Fruit fly (Drosophila melanogaster) whole organism, embryonic: ENCODE results near the gene KP78b.

ENCODE experiments used
- Awh ChIP-seq: fragments of 200-800 bp; sonication (Bioruptor generic); IDR thresholded peaks from 2 replicates; pipeline ENCODE4, ENCODE4 v1.3.6; 2022; ENCODE audit warnings: missing biosample characterization, missing genetic modification characterization
- Bdp1 ChIP-seq: fragments of 200-800 bp; sonication (Bioruptor generic); optimal IDR thresholded peaks from 3 replicates; lab custom pipeline; 2016; ENCODE audit warnings: missing biosample characterization, missing genetic modification characterization
- Bgb ChIP-seq: fragments of 200-800 bp; sonication (Bioruptor generic); IDR thresholded peaks from 2 replicates; pipeline ENCODE4 v1.3.6; 2022; ENCODE audit warnings: missing biosample characterization, missing genetic modification characterization; ENCODE audit not compliant: partially characterized antibody
- C15 ChIP-seq: fragments of 200-800 bp; sonication (Bioruptor generic); IDR thresholded peaks from 3 replicates; pipeline ENCODE4 v1.3.6; 2022; ENCODE audit warnings: missing biosample characterization, missing genetic modification characterization
- CG12071 ChIP-seq: fragments of 200-800 bp; sonication (Bioruptor generic); optimal IDR thresholded peaks from 3 replicates; lab custom pipeline; 2018; ENCODE audit warnings: missing biosample characterization, mild to moderate bottlenecking, missing genetic modification characterization
- CG12155 ChIP-seq: fragments of 200-800 bp; sonication (Bioruptor generic); optimal IDR thresholded peaks from 3 replicates; lab custom pipeline; 2016; ENCODE audit warnings: missing biosample characterization, missing genetic modification characterization
- CG14441 ChIP-seq: fragments of 200-800 bp; sonication (Bioruptor generic); IDR thresholded peaks from 2 replicates; pipeline ENCODE4 v1.3.6; 2022; ENCODE audit warnings: missing biosample characterization, missing genetic modification characterization
- CG15514 ChIP-seq: fragments of 200-800 bp; sonication (Bioruptor generic); optimal IDR thresholded peaks from 3 replicates; lab custom pipeline; 2017; ENCODE audit warnings: missing biosample characterization, missing genetic modification characterization, mild to moderate bottlenecking, moderate library complexity, missing genetic modification reagents
- CG17912 ChIP-seq: fragments of 200-800 bp; sonication (Bioruptor generic); optimal IDR thresholded peaks from 2 replicates; lab custom pipeline; 2018; ENCODE audit warnings: missing biosample characterization, mild to moderate bottlenecking, missing genetic modification characterization
- CG2116 ChIP-seq: fragments of 200-800 bp; sonication (Bioruptor generic); optimal IDR thresholded peaks from 3 replicates; lab custom pipeline; 2018; ENCODE audit warnings: missing biosample characterization, mild to moderate bottlenecking, missing genetic modification characterization
- CG2875 ChIP-seq: fragments of 200-800 bp; sonication (Bioruptor generic); optimal IDR thresholded peaks from 2 replicates; lab custom pipeline; 2017; ENCODE audit warnings: missing biosample characterization, mild to moderate bottlenecking, missing genetic modification characterization, missing genetic modification reagents
- CG30431 ChIP-seq: fragments of 200-800 bp; sonication (Bioruptor generic); optimal IDR thresholded peaks from 2 replicates; lab custom pipeline; 2017; ENCODE audit warnings: missing biosample characterization, missing genetic modification characterization
- CG32532 ChIP-seq: fragments of 200-800 bp; sonication (Bioruptor generic); IDR thresholded peaks from 2 replicates; pipeline ENCODE4 v1.3.6; 2022; ENCODE audit warnings: missing biosample characterization, missing genetic modification characterization
- CG32772 ChIP-seq: fragments of 200-800 bp; sonication (Bioruptor generic); IDR thresholded peaks from 2 replicates; pipeline ENCODE4 v1.3.6; 2022; ENCODE audit warnings: missing biosample characterization, missing genetic modification characterization
- CG3407 ChIP-seq: fragments of 200-800 bp; sonication (Bioruptor generic); optimal IDR thresholded peaks from 2 replicates; lab custom pipeline; 2018; ENCODE audit warnings: missing biosample characterization, mild to moderate bottlenecking, missing genetic modification characterization
- CG3726 ChIP-seq: fragments of 200-800 bp; sonication (Bioruptor generic); IDR thresholded peaks from 3 replicates; pipeline ENCODE4, ENCODE4 v1.3.6; 2022; ENCODE audit warnings: missing biosample characterization, missing genetic modification characterization
- CG4424 ChIP-seq: fragments of 200-800 bp; sonication (Bioruptor generic); optimal IDR thresholded peaks from 3 replicates; lab custom pipeline; 2016; ENCODE audit warnings: missing biosample characterization, missing genetic modification characterization
- CG6654 ChIP-seq: fragments of 200-800 bp; sonication (Bioruptor generic); optimal IDR thresholded peaks from 2 replicates; lab custom pipeline; 2017; ENCODE audit warnings: missing biosample characterization, mild to moderate bottlenecking, missing genetic modification characterization
- CG6765 ChIP-seq: fragments of 200-800 bp; sonication (Bioruptor generic); optimal IDR thresholded peaks from 3 replicates; lab custom pipeline; 2017; ENCODE audit warnings: missing biosample characterization, mild to moderate bottlenecking, missing genetic modification characterization
- CG6854 ChIP-seq: fragments of 200-800 bp; sonication (Bioruptor generic); optimal IDR thresholded peaks from 3 replicates; lab custom pipeline; 2017; ENCODE audit warnings: missing biosample characterization, mild to moderate bottlenecking, missing genetic modification characterization
- CG7271 ChIP-seq: fragments of 200-800 bp; sonication (Bioruptor generic); optimal IDR thresholded peaks from 2 replicates; lab custom pipeline; 2018; ENCODE audit warnings: missing biosample characterization, mild to moderate bottlenecking, missing genetic modification characterization, moderate library complexity
- D19A ChIP-seq: fragments of 200-800 bp; optimal IDR thresholded peaks from 3 replicates; lab custom pipeline; 2019; ENCODE audit warnings: missing biosample characterization, mild to moderate bottlenecking, missing genetic modification characterization, moderate library complexity
- HHEX ChIP-seq: fragments of 200-800 bp; sonication (Bioruptor generic); optimal IDR thresholded peaks from 3 replicates; lab custom pipeline; 2017; ENCODE audit warnings: missing biosample characterization, mild to moderate bottlenecking, missing genetic modification characterization, missing genetic modification reagents
- Hmr ChIP-seq: fragments of 200-800 bp; sonication (Bioruptor generic); optimal IDR thresholded peaks from 3 replicates; lab custom pipeline; 2017; ENCODE audit warnings: mild to moderate bottlenecking, missing biosample characterization, missing genetic modification reagents, missing genetic modification characterization
- Jarid2 ChIP-seq: fragments of 200-800 bp; sonication (Bioruptor generic); optimal IDR thresholded peaks from 3 replicates; lab custom pipeline; 2017; ENCODE audit warnings: mild to moderate bottlenecking, missing biosample characterization, missing genetic modification reagents, missing genetic modification characterization
- Lpt ChIP-seq: fragments of >200 bp; optimal IDR thresholded peaks from 2 replicates; lab custom pipeline; 2018; ENCODE audit warnings: missing biosample characterization, missing genetic modification characterization
- Meics ChIP-seq: fragments of 200-800 bp; sonication (Bioruptor generic); optimal IDR thresholded peaks from 2 replicates; lab custom pipeline; 2017; ENCODE audit warnings: missing biosample characterization, mild to moderate bottlenecking, missing genetic modification characterization
- Nf-YC ChIP-seq: fragments of 200-800 bp; optimal IDR thresholded peaks from 3 replicates; lab custom pipeline; 2019; ENCODE audit warnings: missing biosample characterization, mild to moderate bottlenecking, missing genetic modification characterization, moderate library complexity
- Opbp ChIP-seq: fragments of 200-800 bp; sonication (Bioruptor generic); IDR thresholded peaks from 3 replicates; pipeline ENCODE4 v1.3.6; 2022; ENCODE audit warnings: missing biosample characterization, missing genetic modification characterization; ENCODE audit not compliant: partially characterized antibody
- Optix ChIP-seq: fragments of 200-800 bp; sonication (Bioruptor generic); IDR thresholded peaks from 3 replicates; pipeline ENCODE4 v1.3.6; 2022; ENCODE audit warnings: missing biosample characterization, missing genetic modification characterization
- TFAM ChIP-seq: fragments of 200-800 bp; sonication (Bioruptor generic); optimal IDR thresholded peaks from 2 replicates; lab custom pipeline; 2017; ENCODE audit warnings: missing biosample characterization, missing genetic modification characterization, inconsistent platforms
- Taf1 ChIP-seq: fragments of 200-800 bp; sonication (Bioruptor generic); IDR thresholded peaks from 2 replicates; pipeline ENCODE4 v1.3.6; 2022; ENCODE audit warnings: missing biosample characterization, missing genetic modification characterization
- ara ChIP-seq: fragments of 200-800 bp; sonication (Bioruptor generic); IDR thresholded peaks from 2 replicates; pipeline ENCODE4 v1.3.6; 2022; ENCODE audit warnings: missing biosample characterization, missing genetic modification characterization
- ase ChIP-seq: fragments of 200-800 bp; sonication (Bioruptor generic); IDR thresholded peaks from 3 replicates; pipeline ENCODE4 v1.3.6; 2022; ENCODE audit warnings: missing biosample characterization, missing genetic modification characterization
- ato ChIP-seq: fragments of 200-800 bp; sonication (Bioruptor generic); IDR thresholded peaks from 2 replicates; pipeline ENCODE4 v1.3.6; 2022; ENCODE audit warnings: missing biosample characterization, missing genetic modification characterization; ENCODE audit not compliant: partially characterized antibody
- bigmax ChIP-seq: fragments of 200-800 bp; sonication (Bioruptor generic); optimal IDR thresholded peaks from 2 replicates; lab custom pipeline; 2018; ENCODE audit warnings: missing biosample characterization, mild to moderate bottlenecking, missing genetic modification characterization
- chinmo ChIP-seq: fragments of 200-800 bp; sonication (Bioruptor generic); IDR thresholded peaks from 4 replicates; pipeline ENCODE4 v1.3.6; 2022; ENCODE audit warnings: missing biosample characterization, missing genetic modification characterization; ENCODE audit not compliant: partially characterized antibody
- ci ChIP-seq: fragments of 200-800 bp; sonication (Bioruptor generic); IDR thresholded peaks from 3 replicates; pipeline ENCODE4 v1.3.6; 2022; ENCODE audit warnings: missing biosample characterization, missing genetic modification characterization
- danr ChIP-seq: fragments of 200-800 bp; sonication (Bioruptor generic); IDR thresholded peaks from 2 replicates; pipeline ENCODE4 v1.3.6; 2022; ENCODE audit warnings: missing biosample characterization, missing genetic modification characterization
- emc ChIP-seq: fragments of 200-800 bp; sonication (Bioruptor generic); optimal IDR thresholded peaks from 2 replicates; lab custom pipeline; 2016; ENCODE audit warnings: missing biosample characterization, missing genetic modification characterization
- gcm2 ChIP-seq: fragments of 200-800 bp; sonication (Bioruptor generic); optimal IDR thresholded peaks from 2 replicates; lab custom pipeline; 2016; ENCODE audit warnings: missing biosample characterization, missing genetic modification characterization
- ham ChIP-seq: fragments of 200-800 bp; sonication (Bioruptor generic); IDR thresholded peaks from 2 replicates; pipeline ENCODE4 v1.3.6; 2022; ENCODE audit warnings: missing biosample characterization, missing genetic modification characterization
- jing ChIP-seq: fragments of 200-800 bp; sonication (Bioruptor generic); optimal IDR thresholded peaks from 2 replicates; lab custom pipeline; 2018; ENCODE audit warnings: missing biosample characterization, mild to moderate bottlenecking, missing genetic modification characterization
- lmd ChIP-seq: fragments of 200-800 bp; sonication (Bioruptor generic); IDR thresholded peaks from 2 replicates; pipeline ENCODE4 v1.3.6; 2022; ENCODE audit warnings: missing biosample characterization, missing genetic modification characterization
- mam ChIP-seq: fragments of 200-800 bp; sonication (Bioruptor generic); optimal IDR thresholded peaks from 3 replicates; lab custom pipeline; 2016; ENCODE audit warnings: missing biosample characterization, missing genetic modification characterization
- otp ChIP-seq: fragments of 200-800 bp; sonication (Bioruptor generic); IDR thresholded peaks from 3 replicates; pipeline ENCODE4, ENCODE4 v1.3.6; 2022; ENCODE audit warnings: missing biosample characterization, missing genetic modification characterization
- phol ChIP-seq: fragments of 200-800 bp; sonication (Bioruptor generic); optimal IDR thresholded peaks from 3 replicates; lab custom pipeline; 2018; ENCODE audit warnings: missing biosample characterization, mild to moderate bottlenecking, missing genetic modification characterization, moderate library complexity
- scrt ChIP-seq: fragments of 200-800 bp; sonication (Bioruptor generic); optimal IDR thresholded peaks from 2 replicates; lab custom pipeline; 2018; ENCODE audit warnings: missing biosample characterization, mild to moderate bottlenecking, missing genetic modification characterization, moderate library complexity
- sim ChIP-seq: fragments of 200-800 bp; sonication (Bioruptor generic); IDR thresholded peaks from 2 replicates; pipeline ENCODE4 v1.3.6; 2022; ENCODE audit warnings: missing biosample characterization, missing genetic modification characterization
- tna ChIP-seq: fragments of 200-800 bp; sonication (Bioruptor generic); IDR thresholded peaks from 2 replicates; pipeline ENCODE4 v1.3.6; 2022; ENCODE audit warnings: missing biosample characterization, missing genetic modification characterization; ENCODE audit not compliant: partially characterized antibody
- wdn ChIP-seq: fragments of 200-800 bp; sonication (Bioruptor generic); IDR thresholded peaks from 2 replicates; pipeline ENCODE4 v1.3.6; 2022; ENCODE audit warnings: missing biosample characterization, missing genetic modification characterization

The KP78b gene

DNA sequence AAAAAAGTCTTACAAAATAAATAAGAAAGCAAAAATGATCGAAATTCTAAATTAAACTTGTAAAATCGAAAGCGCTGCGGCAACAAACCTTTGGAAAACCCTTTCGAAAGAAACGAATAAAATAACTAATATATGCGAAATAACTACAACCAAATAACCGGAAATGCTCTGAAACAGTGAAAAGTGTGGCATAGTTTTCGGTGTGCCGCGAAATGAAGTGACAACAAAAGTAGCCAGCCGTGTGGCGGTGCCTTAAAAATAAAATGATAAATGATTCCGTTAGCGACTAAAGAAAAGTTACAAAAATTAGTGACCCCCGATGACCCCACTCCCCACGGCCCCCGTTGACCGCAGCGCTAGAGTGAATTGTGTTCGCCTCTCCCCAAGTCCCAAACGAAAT lies 14.6 kb downstream of the KP78b start:
- TF ChIP-seq CG6654 (peak; percentile 30), Hmr (GFP tag; lab: Kevin White, UChicago) (peak; percentile 3), CG12071 (GFP tag; lab: Kevin White, UChicago) (peak; percentile 46), Lpt (no peak), Optix (GFP tag; lab: Robert Waterston, UW) (peak; percentile 14; the same call in 1 of the 3 replicates), HHEX (GFP tag; lab: Kevin White, UChicago) (peak; percentile 18), TFAM (no peak), CG7271 (peak; percentile 61), scrt (GFP tag; lab: Kevin White, UChicago) (no peak), Bdp1 (no peak), wdn (GFP tag; lab: Robert Waterston, UW) (no peak), C15 (GFP tag; lab: Robert Waterston, UW) (0 out of 3 replicates have a peak, but pooled peaks have one; percentile 45), CG17912 (GFP tag; lab: Kevin White, UChicago) (peak; percentile 11), CG3407 (peak; percentile 22), chinmo (no peak), CG30431 (GFP tag; lab: Kevin White, UChicago) (no peak), Nf-YC (tag; lab: Kevin White, UChicago) (no peak), CG6854 (no peak), Jarid2 (GFP tag; lab: Kevin White, UChicago) (no peak), bigmax (no peak), otp (GFP tag; lab: Robert Waterston, UW) (peak; percentile 54; the same call in 1 of the 3 replicates), gcm2 (no peak), emc (GFP tag; lab: Kevin White, UChicago) (no peak), ase (GFP tag; lab: Robert Waterston, UW) (0 out of 3 replicates have a peak, but pooled peaks have one; percentile 7), jing (GFP tag; lab: Kevin White, UChicago) (no peak), CG32532 (GFP tag; lab: Robert Waterston, UW) (no peak), Meics (peak; percentile 20), CG2116 (GFP tag; lab: Kevin White, UChicago) (peak; percentile 55), ato (GFP tag; lab: Robert Waterston, UW) (no peak), CG2875 (GFP tag; lab: Kevin White, UChicago) (peak; percentile 54), CG15514 (GFP tag; lab: Kevin White, UChicago) (no peak), CG6765 (GFP tag; lab: Kevin White, UChicago) (peak; percentile 19), CG12155 (GFP tag; lab: Kevin White, UChicago) (no peak), ara (GFP tag; lab: Robert Waterston, UW) (peak; percentile 35; the same call in 1 of the 2 replicates), tna (GFP tag; lab: Robert Waterston, UW) (no peak), mam (GFP tag; lab: Kevin White, UChicago) (no peak), Taf1 (GFP tag; lab: Robert Waterston, UW) (no peak), D19A (tag; lab: Kevin White, UChicago) (no peak), danr (GFP tag; lab: Robert Waterston, UW) (no peak), CG3726 (GFP tag; lab: Robert Waterston, UW) (no peak), Awh (GFP tag; lab: Robert Waterston, UW) (no peak), ci (GFP tag; lab: Robert Waterston, UW) (peak; percentile 87; the same call in 2 of the 3 replicates), CG14441 (GFP tag; lab: Robert Waterston, UW) (no peak), Opbp (GFP tag; lab: Robert Waterston, UW) (no peak), CG32772 (GFP tag; lab: Robert Waterston, UW) (0 out of 2 replicates have a peak, but pooled peaks have one; percentile 17), ham (GFP tag; lab: Robert Waterston, UW) (no peak), phol (tag; lab: Kevin White, UChicago) (no peak), Bgb (GFP tag; lab: Robert Waterston, UW) (no peak), sim (GFP tag; lab: Robert Waterston, UW) (no peak), CG4424 (GFP tag; lab: Kevin White, UChicago) (peak; percentile 14), lmd (GFP tag; lab: Robert Waterston, UW) (0 out of 2 replicates have a peak, but pooled peaks have one; percentile 18)
